Worm (Caenorhabditis elegans) whole organism, L3 larva: ENCODE results near the gene T13C2.7.

Source experiments
- ama-1 ChIP-seq: fragments of 150-350 bp; optimal IDR thresholded peaks from 2 replicates; lab custom pipeline; 2018
- elt-3 ChIP-seq, 3 experiments: fragments of 150-350 bp in 1 of 3; sonication (generic microtip) in 2 of 3; optimal IDR thresholded peaks; 2 replicates in 2 of 3; 4 replicates in 1 of 3; lab custom pipeline; 2014 to 2017; ENCODE audit warnings: missing biosample characterization in 3 of 3, missing genetic modification characterization in 3 of 3
- fos-1 ChIP-seq: fragments of 150-350 bp; optimal IDR thresholded peaks from 2 replicates; lab custom pipeline; 2014; ENCODE audit warnings: missing biosample characterization, missing genetic modification characterization
- hmg-11 ChIP-seq: sonication (generic microtip); optimal IDR thresholded peaks from 2 replicates; lab custom pipeline; 2016; ENCODE audit warnings: missing genetic modification characterization, missing compliant biosample characterization
- lsy-12 ChIP-seq: sonication (generic microtip); optimal IDR thresholded peaks from 2 replicates; lab custom pipeline; 2016; ENCODE audit warnings: mild to moderate bottlenecking, missing genetic modification characterization, missing compliant biosample characterization
- mdl-1 ChIP-seq: fragments of 150-350 bp; optimal IDR thresholded peaks from 2 replicates; lab custom pipeline; 2014; ENCODE audit warnings: missing biosample characterization, missing genetic modification characterization
- nhr-12 ChIP-seq: fragments of 150-350 bp; optimal IDR thresholded peaks from 2 replicates; lab custom pipeline; 2014; ENCODE audit warnings: missing biosample characterization, missing genetic modification characterization
- pha-4 ChIP-seq: fragments of 150-350 bp; optimal IDR thresholded peaks from 2 replicates; lab custom pipeline; 2014; ENCODE audit warnings: missing biosample characterization, missing genetic modification reagents, missing genetic modification characterization
- skn-1 ChIP-seq: fragments of 150-350 bp; optimal IDR thresholded peaks from 2 replicates; lab custom pipeline; 2014; ENCODE audit warnings: missing biosample characterization, missing genetic modification characterization
- unc-39 ChIP-seq: sonication (generic microtip); optimal IDR thresholded peaks from 4 replicates; lab custom pipeline; 2017; ENCODE audit warnings: missing biosample characterization, missing genetic modification characterization

ce11 chrII:6830012-6830411, 50.8 kb downstream of the T13C2.7 start:
- TF ChIP-seq hmg-11: no peak
- TF ChIP-seq mdl-1 (tag; lab: Kevin White, UChicago): no peak
- TF ChIP-seq ama-1 (lab: Kevin White, UChicago): no peak
- no peak for TF ChIP-seq nhr-12 (tag; lab: Kevin White, UChicago)
- peak in 1 of 3 experiments; percentile 10 for TF ChIP-seq elt-3 (tag; optimal IDR thresholded peaks at IDR 0.05; lab: Kevin White, UChicago)
- TF ChIP-seq unc-39: no peak
- no peak for TF ChIP-seq fos-1
- TF ChIP-seq pha-4 (tag; lab: Kevin White, UChicago): no peak
- no peak for TF ChIP-seq skn-1 (tag; lab: Kevin White, UChicago)
- TF ChIP-seq lsy-12 (tag; lab: Kevin White, UChicago): no peak
